Worm (Caenorhabditis elegans) whole organism, late embryonic: ENCODE measurements around the gene Y22D7AL.9.

Experiments
- ama-1 ChIP-seq: fragments of 150-350 bp; optimal IDR thresholded peaks from 2 replicates; lab custom pipeline; 2014
- ets-4 ChIP-seq: sonication (generic microtip); optimal IDR thresholded peaks from 2 replicates; lab custom pipeline; 2016; ENCODE audit warnings: missing genetic modification characterization, missing compliant biosample characterization
- nhr-11 ChIP-seq: fragments of 150-350 bp; optimal IDR thresholded peaks from 2 replicates; lab custom pipeline; 2014; ENCODE audit warnings: missing biosample characterization, missing genetic modification characterization
- pat-9 ChIP-seq: fragments of 200-800 bp; sonication (Bioruptor generic); optimal IDR thresholded peaks from 2 replicates; lab custom pipeline; 2018; ENCODE audit warnings: mild to moderate bottlenecking, missing genetic modification characterization, moderate library complexity, missing compliant biosample characterization
- pha-4 ChIP-seq: fragments of 150-350 bp; optimal IDR thresholded peaks from 2 replicates; lab custom pipeline; 2018; ENCODE audit warnings: missing biosample characterization, missing genetic modification reagents, missing genetic modification characterization
- sdc-2 ChIP-seq: sonication (generic microtip); optimal IDR thresholded peaks from 2 replicates; lab custom pipeline; 2016; ENCODE audit warnings: missing genotype, missing genetic modification characterization, missing compliant biosample characterization
- sox-4 ChIP-seq: sonication (generic microtip); optimal IDR thresholded peaks from 2 replicates; lab custom pipeline; 2017; ENCODE audit warnings: mild to moderate bottlenecking, missing genetic modification characterization, inconsistent platforms, missing compliant biosample characterization
- tbx-2 ChIP-seq: sonication (generic microtip); optimal IDR thresholded peaks from 2 replicates; lab custom pipeline; 2016; ENCODE audit warnings: missing genetic modification characterization, missing compliant biosample characterization
- ttx-3 ChIP-seq: sonication (generic microtip); optimal IDR thresholded peaks from 2 replicates; lab custom pipeline; 2016; ENCODE audit warnings: missing genetic modification reagents, missing genetic modification characterization, missing compliant biosample characterization
- unc-3 ChIP-seq, 2 experiments: fragments of 200-800 bp in 1 of 2; sonication (Bioruptor generic) in 1 of 2; sonication (generic microtip) in 1 of 2; conservative IDR thresholded peaks in 1 of 2; optimal IDR thresholded peaks in 1 of 2; 2 replicates each; pipeline versions ENCODE4 v1.3.6 to Lab custom; 2016 to 2022; ENCODE audit warnings: missing compliant biosample characterization in 2 of 2, missing genetic modification characterization in 2 of 2, missing genetic modification reagents in 1 of 2
- unc-42 ChIP-seq: sonication (generic microtip); optimal IDR thresholded peaks from 2 replicates; lab custom pipeline; 2016; ENCODE audit warnings: missing genotype, missing genetic modification characterization, missing compliant biosample characterization
- unc-55 ChIP-seq: sonication (generic microtip); optimal IDR thresholded peaks from 2 replicates; lab custom pipeline; 2017; ENCODE audit warnings: missing biosample characterization, missing genetic modification reagents, missing genetic modification characterization
- ztf-16 ChIP-seq: sonication (generic microtip); optimal IDR thresholded peaks from 2 replicates; lab custom pipeline; 2017; ENCODE audit warnings: missing genetic modification characterization, missing compliant biosample characterization

DNA sequence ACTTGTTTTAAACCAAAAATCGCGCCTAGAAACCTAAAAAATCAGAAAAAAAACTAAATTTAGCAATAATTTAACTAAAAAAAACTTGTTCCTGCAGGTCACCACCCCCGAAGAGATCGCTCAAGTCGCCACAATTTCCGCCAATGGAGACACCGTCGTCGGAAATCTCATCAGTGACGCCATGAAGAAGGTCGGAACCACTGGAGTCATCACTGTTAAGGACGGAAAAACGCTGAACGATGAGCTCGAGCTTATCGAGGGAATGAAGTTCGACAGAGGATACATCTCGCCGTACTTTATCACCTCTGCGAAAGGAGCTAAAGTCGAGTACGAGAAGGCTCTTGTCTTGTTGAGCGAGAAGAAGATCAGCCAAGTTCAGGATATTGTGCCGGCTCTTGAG lies 7.5 kb upstream of the Y22D7AL.9 start:
- no peak for TF ChIP-seq unc-55 (GFP tag; lab: Kevin White, UChicago)
- no peak for TF ChIP-seq ttx-3 (tag; lab: Kevin White, UChicago)
- no peak for TF ChIP-seq sox-4
- no peak for TF ChIP-seq ets-4 (tag; lab: Kevin White, UChicago)
- no peak for TF ChIP-seq sdc-2 (tag; lab: Kevin White, UChicago)
- TF ChIP-seq tbx-2 (tag; lab: Kevin White, UChicago) = no peak
- no peak for TF ChIP-seq ztf-16 (tag; lab: Kevin White, UChicago)
- no peak for TF ChIP-seq unc-42
- TF ChIP-seq ama-1 (lab: Kevin White, UChicago) = no peak
- no peak for TF ChIP-seq nhr-11
- no peak for TF ChIP-seq pha-4 (tag; lab: Kevin White, UChicago)
- no peak for TF ChIP-seq pat-9
- TF ChIP-seq unc-3 (GFP tag; conservative IDR thresholded peaks at IDR 0.05; lab: Robert Waterston, UW) = no peak
- TF ChIP-seq unc-3 (tag; optimal IDR thresholded peaks at IDR 0.05; lab: Kevin White, UChicago) = no peak
